Fruit fly (Drosophila melanogaster): ENCODE data around the gene CG31668.

The CG31668 gene

DNA sequence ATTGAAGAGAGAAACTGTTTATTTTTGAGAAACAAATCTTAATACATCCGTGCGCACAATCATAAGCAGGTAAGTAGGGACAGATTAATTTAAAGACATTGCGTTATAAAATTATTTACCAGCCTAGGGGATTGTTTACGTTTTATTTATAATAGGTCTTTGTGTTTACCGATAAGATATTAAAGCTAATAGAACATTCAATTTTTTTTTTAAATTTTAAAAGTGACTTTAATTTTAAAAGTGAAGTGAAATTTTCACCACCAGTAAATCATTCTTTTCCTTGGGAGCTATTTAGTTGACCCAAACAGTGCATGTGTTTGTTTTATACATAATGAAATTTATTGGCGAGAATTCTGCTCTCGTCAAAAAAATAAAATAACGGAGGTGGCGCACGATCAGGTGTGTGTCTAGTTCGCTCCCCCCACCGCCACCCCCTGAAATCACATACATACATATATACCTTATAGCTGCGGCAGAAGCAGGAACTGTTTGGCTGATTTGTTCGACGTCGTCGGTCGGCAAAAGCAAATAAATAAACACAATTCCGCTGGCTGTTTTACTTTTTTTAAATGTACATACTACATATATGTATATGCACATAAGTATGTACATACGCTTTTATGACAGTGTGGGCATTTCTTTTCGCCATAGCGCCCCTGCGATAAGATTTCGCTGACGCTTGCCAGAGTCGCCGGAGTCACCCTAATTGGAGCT lies 29.9 kb downstream of the CG31668 start (continued):
- TF ChIP-seq Six4 (GFP tag; optimal IDR thresholded peaks at IDR 0.05) (no peak), tio (GFP tag; optimal IDR thresholded peaks at IDR 0.05) (peak; percentile 50), Opbp (GFP tag; IDR thresholded peaks at IDR 0.05; ENCODE audit: partially characterized antibody) (no peak), PHDP (tag; optimal IDR thresholded peaks at IDR 0.05) (peak; percentile 70), slp2 (GFP tag; optimal IDR thresholded peaks at IDR 0.05) (no peak), CG15601 (tag; optimal IDR thresholded peaks at IDR 0.05) (peak; percentile 2), grau (tag; optimal IDR thresholded peaks at IDR 0.05) (peak; percentile 77), Elba2 (GFP tag; optimal IDR thresholded peaks at IDR 0.05) (no peak), CG3065 (GFP tag; optimal IDR thresholded peaks at IDR 0.05) (no peak), CG8359 (GFP tag; optimal IDR thresholded peaks at IDR 0.05; ENCODE audit: borderline replicate concordance) (no peak), D (optimal IDR thresholded peaks at IDR 0.05) (no peak), D (GFP tag; optimal IDR thresholded peaks at IDR 0.05) (no peak), CG4424 (GFP tag; optimal IDR thresholded peaks at IDR 0.05) (peak; percentile 20), ssp (GFP tag; IDR thresholded peaks at IDR 0.05) (no peak), peb (GFP tag; IDR thresholded peaks at IDR 0.05) (no peak), psq (GFP tag; optimal IDR thresholded peaks at IDR 0.05) (no peak), gsb-n (tag; optimal IDR thresholded peaks at IDR 0.05) (no peak), usp (GFP tag; optimal IDR thresholded peaks at IDR 0.05) (no peak), org-1 (GFP tag; optimal IDR thresholded peaks at IDR 0.05) (peak; percentile 47), H2.0 (GFP tag; IDR thresholded peaks at IDR 0.05) (no peak; the same call in 1 of the 2 replicates), CG2889 (GFP tag; IDR thresholded peaks at IDR 0.05) (no peak), CG32532 (GFP tag; IDR thresholded peaks at IDR 0.05) (peak; percentile 72), CTCF (GFP tag; optimal IDR thresholded peaks at IDR 0.05) (no peak), sna (GFP tag; IDR thresholded peaks at IDR 0.05; ENCODE audit: partially characterized antibody) (no peak), Xrp1 (GFP tag; IDR thresholded peaks at IDR 0.05) (peak; percentile 25; the same call in 1 of the 2 replicates), zen2 (GFP tag; IDR thresholded peaks at IDR 0.05; ENCODE audit: partially characterized antibody) (no peak), pb (GFP tag; optimal IDR thresholded peaks at IDR 0.05) (no peak), CG33557 (GFP tag; optimal IDR thresholded peaks at IDR 0.05) (no peak), fd64A (GFP tag; optimal IDR thresholded peaks at IDR 0.05) (no peak), inv (GFP tag; IDR thresholded peaks at IDR 0.05; ENCODE audit: partially characterized antibody) (no peak), sim (GFP tag; IDR thresholded peaks at IDR 0.05) (no peak), H15 (GFP tag; IDR thresholded peaks at IDR 0.05) (no peak), CG14710 (tag; optimal IDR thresholded peaks at IDR 0.05) (no peak), CG10267 (tag; optimal IDR thresholded peaks at IDR 0.05) (peak; percentile 17), CG14014 (GFP tag; IDR thresholded peaks at IDR 0.05) (no peak), az2 (GFP tag; optimal IDR thresholded peaks at IDR 0.05) (no peak), unpg (GFP tag; optimal IDR thresholded peaks at IDR 0.05) (peak; percentile 57), dmrt11E (tag; optimal IDR thresholded peaks at IDR 0.05) (no peak), zfh2 (GFP tag; optimal IDR thresholded peaks at IDR 0.05) (peak; percentile 37), chn (GFP tag; optimal IDR thresholded peaks at IDR 0.05) (no peak), dysf (GFP tag; IDR thresholded peaks at IDR 0.05) (peak; percentile 64; the same call in 1 of the 3 replicates), HmgZ (tag; optimal IDR thresholded peaks at IDR 0.05) (no peak), prd (optimal IDR thresholded peaks at IDR 0.05) (no peak), prd (GFP tag; IDR thresholded peaks at IDR 0.05) (peak; percentile 50; the same call in 2 of the 3 replicates), CG7745 (tag; optimal IDR thresholded peaks at IDR 0.05) (no peak), CG4282 (GFP tag; optimal IDR thresholded peaks at IDR 0.05) (no peak), CG9727 (GFP tag; optimal IDR thresholded peaks at IDR 0.05) (peak; percentile 56), gce (GFP tag; IDR thresholded peaks at IDR 0.05) (no peak), mld (GFP tag; IDR thresholded peaks at IDR 0.05; ENCODE audit: partially characterized antibody) (no peak), HLHmδ (GFP tag; optimal IDR thresholded peaks at IDR 0.05) (no peak), nerfin-2 (GFP tag; IDR thresholded peaks at IDR 0.05; ENCODE audit: partially characterized antibody) (no peak)
